Worm (Caenorhabditis elegans): ENCODE results near the gene irld-2.

irld-2 gene

DNA sequence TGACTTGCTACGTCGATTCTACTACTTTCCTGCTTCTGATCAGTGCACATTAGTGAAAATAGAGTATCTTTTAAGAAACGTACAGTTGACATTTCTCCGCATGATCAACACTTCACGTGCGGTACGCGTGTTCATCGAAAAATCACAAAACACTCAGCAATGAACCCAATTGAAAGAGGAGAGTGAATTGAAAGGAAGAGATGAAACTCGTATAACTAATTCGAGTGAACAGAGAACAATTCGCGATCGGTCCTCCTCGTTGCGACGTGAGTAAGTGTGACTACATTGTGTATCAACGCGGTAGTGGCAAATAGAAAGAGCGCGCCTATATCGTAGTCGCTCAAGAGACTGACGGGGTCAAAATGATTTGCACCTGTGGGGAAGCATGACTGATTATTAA is 41.3 kb downstream of the irld-2 start:
- TF ChIP-seq pes-1 (GFP tag; IDR thresholded peaks at IDR 0.05) (no peak), tbx-11 (GFP tag; IDR thresholded peaks at IDR 0.05) (no peak), F13C5.2 (tag; optimal IDR thresholded peaks at IDR 0.05) (no peak), tbx-37 (GFP tag; conservative IDR thresholded peaks at IDR 0.05) (no peak), ceh-13 (GFP tag; optimal IDR thresholded peaks at IDR 0.05) (no peak), B0310.2 (tag; optimal IDR thresholded peaks at IDR 0.05) (no peak), hnd-1 (tag; optimal IDR thresholded peaks at IDR 0.05) (no peak), scrt-1 (GFP tag; IDR thresholded peaks at IDR 0.05) (no peak), hmg-4 (GFP tag; optimal IDR thresholded peaks at IDR 0.05) (no peak), ceh-36 (tag; optimal IDR thresholded peaks at IDR 0.05) (no peak), sea-1 (GFP tag; conservative IDR thresholded peaks at IDR 0.05) (no peak), tra-4 (tag; optimal IDR thresholded peaks at IDR 0.05) (no peak), hmbx-1 (tag; optimal IDR thresholded peaks at IDR 0.05) (no peak), ets-7 (tag; optimal IDR thresholded peaks at IDR 0.05) (no peak), aly-1 (tag; optimal IDR thresholded peaks at IDR 0.05) (no peak), flt-1 (GFP tag; IDR thresholded peaks at IDR 0.05) (no peak), ama-1 (optimal IDR thresholded peaks at IDR 0.05) (no peak)

DNA sequence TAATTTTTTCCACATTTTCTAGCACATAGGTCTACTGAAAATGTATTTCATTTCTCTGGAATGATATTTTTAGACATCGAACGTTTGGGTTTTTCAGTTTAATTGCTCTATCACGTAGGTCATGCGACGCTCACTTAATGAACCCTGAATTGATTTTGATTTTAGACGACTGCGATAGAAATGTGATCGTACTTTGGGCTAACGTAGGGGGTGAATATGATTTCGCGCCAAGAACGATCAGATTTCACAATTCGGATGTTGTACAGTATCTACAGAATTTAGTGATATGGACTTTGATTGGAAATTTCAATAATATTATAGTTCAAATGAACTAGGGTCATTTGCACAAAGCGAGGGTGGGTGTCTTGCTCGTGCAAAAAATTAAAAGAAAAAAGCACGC is 42.7 kb downstream of the irld-2 start:
- TF ChIP-seq hnd-1 (tag; optimal IDR thresholded peaks at IDR 0.05) (no peak), F13C5.2 (tag; optimal IDR thresholded peaks at IDR 0.05) (no peak), ceh-13 (GFP tag; optimal IDR thresholded peaks at IDR 0.05) (no peak), ceh-36 (tag; optimal IDR thresholded peaks at IDR 0.05) (no peak), tbx-37 (GFP tag; conservative IDR thresholded peaks at IDR 0.05) (no peak), B0310.2 (tag; optimal IDR thresholded peaks at IDR 0.05) (no peak), scrt-1 (GFP tag; IDR thresholded peaks at IDR 0.05) (no peak), ets-7 (tag; optimal IDR thresholded peaks at IDR 0.05) (no peak), tra-4 (tag; optimal IDR thresholded peaks at IDR 0.05) (no peak), sea-1 (GFP tag; conservative IDR thresholded peaks at IDR 0.05) (no peak), hmbx-1 (tag; optimal IDR thresholded peaks at IDR 0.05) (no peak), hmg-4 (GFP tag; optimal IDR thresholded peaks at IDR 0.05) (no peak), aly-1 (tag; optimal IDR thresholded peaks at IDR 0.05) (no peak)

DNA sequence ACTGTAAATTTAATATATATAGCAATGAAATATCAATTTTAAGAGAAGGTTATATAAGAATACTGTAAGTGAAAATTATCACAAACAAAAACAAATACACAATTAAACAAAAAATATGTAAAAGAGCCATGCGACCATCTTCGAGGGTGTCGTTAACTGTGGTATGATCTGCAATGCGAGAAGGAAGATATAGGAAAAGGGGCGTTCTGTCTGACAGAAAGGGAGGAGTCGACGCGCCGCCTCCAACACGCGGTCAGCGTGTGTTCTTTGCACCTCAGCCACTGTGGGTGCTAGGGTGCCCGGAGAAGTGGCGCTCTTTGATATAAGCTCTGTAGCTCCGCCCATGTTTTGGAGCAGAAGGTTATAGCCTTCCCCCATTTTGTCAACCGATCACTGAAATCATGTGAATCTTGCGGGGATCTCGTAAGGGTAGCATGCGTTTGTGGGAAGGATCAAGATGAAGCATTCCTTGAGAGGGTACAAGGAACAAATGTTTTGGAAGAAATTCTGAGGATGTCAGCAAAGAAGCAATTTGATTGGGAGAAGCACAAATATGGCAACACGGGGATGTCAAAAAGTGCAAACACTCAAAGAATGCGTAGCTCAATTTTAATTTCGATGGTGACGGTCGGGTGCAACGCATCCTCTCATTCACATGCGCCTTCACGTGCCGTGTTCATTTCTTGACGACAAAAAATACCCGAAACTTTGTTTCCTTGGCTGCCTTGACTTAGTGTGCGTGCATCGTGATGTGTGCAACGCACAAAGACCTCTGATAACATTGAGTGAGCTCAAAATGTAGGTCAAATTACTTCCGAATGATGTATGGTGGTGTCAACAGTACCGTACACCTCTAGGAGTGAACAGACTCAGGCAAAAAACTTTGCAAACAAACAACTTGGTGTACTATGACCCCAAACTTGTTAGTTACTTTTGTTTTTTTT is 43.8 kb downstream of the irld-2 start, which contains the start of gene mxl-3:
Gene mxl-3, minus strand, starts transcription at position 1 of the 944 bp plus-strand sequence.
- TF ChIP-seq hmg-4 (GFP tag; optimal IDR thresholded peaks at IDR 0.05): no peak
- no peak for TF ChIP-seq hnd-1 (tag; optimal IDR thresholded peaks at IDR 0.05)
- no peak for TF ChIP-seq tbx-11 (GFP tag; IDR thresholded peaks at IDR 0.05)
- TF ChIP-seq ama-1 (optimal IDR thresholded peaks at IDR 0.05): no peak
- TF ChIP-seq ets-7 (tag; optimal IDR thresholded peaks at IDR 0.05): no peak

DNA sequence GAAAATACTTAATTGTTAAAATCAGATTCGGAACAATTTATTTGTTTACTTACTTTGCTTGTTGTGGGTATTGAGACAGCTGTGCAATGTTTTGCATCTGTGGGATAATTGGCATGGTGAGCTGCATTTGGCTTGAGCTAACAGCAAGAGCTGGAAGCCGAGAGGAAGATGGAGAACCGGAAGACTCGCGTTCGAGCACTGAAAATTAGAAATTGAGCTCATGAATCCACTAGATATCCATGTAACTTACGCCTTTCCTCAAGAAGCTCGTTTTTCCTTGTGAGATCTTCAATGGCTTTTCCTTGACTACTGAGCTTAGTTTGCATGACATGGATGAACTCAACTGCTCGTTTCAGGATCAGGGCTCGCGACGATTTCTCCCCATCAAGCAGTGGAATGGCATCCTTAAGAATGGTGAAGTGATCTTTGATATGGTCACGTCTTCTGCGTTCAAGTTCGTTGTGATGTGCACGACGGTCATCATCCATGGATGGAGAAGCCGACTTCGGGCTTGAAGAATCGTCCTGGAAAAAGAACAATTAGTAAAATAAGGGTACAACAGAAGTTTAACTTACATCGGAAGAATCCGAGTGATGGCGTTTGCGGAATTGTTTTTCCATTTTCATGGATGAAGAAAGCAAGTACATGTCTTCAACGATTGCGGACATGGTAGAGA is 44.6 kb downstream of the irld-2 start:
- no peak for TF ChIP-seq pes-1 (GFP tag; IDR thresholded peaks at IDR 0.05)
- TF ChIP-seq hmbx-1 (tag; optimal IDR thresholded peaks at IDR 0.05): no peak
- no peak for TF ChIP-seq F13C5.2 (tag; optimal IDR thresholded peaks at IDR 0.05)
- no peak for TF ChIP-seq tbx-11 (GFP tag; IDR thresholded peaks at IDR 0.05)
- no peak for TF ChIP-seq ceh-13 (GFP tag; optimal IDR thresholded peaks at IDR 0.05)
- TF ChIP-seq hmg-4 (GFP tag; optimal IDR thresholded peaks at IDR 0.05): no peak
- no peak for TF ChIP-seq tra-4 (tag; optimal IDR thresholded peaks at IDR 0.05)
- TF ChIP-seq scrt-1 (GFP tag; IDR thresholded peaks at IDR 0.05): no peak
- no peak for TF ChIP-seq sea-1 (GFP tag; conservative IDR thresholded peaks at IDR 0.05)
- no peak for TF ChIP-seq ama-1 (optimal IDR thresholded peaks at IDR 0.05)
- no peak for TF ChIP-seq flt-1 (GFP tag; IDR thresholded peaks at IDR 0.05)
- TF ChIP-seq hnd-1 (tag; optimal IDR thresholded peaks at IDR 0.05): no peak

DNA sequence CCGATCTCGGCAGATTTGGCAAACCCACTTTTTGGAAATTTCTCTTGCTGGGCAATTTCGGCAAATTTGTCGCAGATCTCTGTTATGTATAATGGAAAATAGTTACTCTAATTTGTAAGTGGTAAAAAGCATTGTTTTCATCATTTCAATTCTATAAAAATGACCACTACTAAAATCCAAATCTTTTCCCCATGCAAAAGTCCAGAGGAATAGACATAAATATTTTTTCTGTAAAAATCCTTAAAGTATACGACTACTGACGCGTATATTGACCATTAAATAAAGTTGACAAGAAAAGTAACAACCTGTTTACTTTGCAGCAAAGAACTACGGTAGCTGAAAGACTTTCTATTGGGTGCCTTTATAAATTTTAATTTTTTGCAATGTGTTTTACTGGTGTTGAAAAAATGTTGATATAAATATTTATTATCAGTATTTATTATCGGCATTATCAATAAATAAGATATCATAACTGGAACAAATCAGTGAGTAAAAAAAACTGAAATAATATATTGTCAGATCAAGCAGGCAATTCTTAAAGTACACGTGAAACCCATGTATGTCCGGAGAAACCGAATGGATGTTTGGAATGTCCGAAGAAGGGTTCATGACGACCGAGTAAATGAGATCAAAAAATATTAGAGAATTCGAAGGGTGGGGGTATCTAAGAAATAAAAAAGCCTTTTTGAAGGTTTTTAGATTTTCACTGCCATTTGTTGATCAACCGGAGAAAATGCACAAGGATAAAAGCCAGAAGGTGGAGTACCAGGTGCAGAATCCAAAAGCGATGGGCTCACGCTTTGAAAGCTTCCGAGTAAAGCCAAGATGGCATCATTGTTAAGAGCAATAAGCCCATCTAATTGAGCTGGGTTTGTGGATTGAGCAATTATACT is 45.4 kb downstream of the irld-2 start:
- TF ChIP-seq hmg-4 (GFP tag; optimal IDR thresholded peaks at IDR 0.05): no peak
- TF ChIP-seq ceh-13 (GFP tag; optimal IDR thresholded peaks at IDR 0.05): no peak
- TF ChIP-seq hnd-1 (tag; optimal IDR thresholded peaks at IDR 0.05): no peak
- TF ChIP-seq sea-1 (GFP tag; conservative IDR thresholded peaks at IDR 0.05): no peak
- TF ChIP-seq tbx-37 (GFP tag; conservative IDR thresholded peaks at IDR 0.05): no peak
- no peak for TF ChIP-seq B0310.2 (tag; optimal IDR thresholded peaks at IDR 0.05)
- TF ChIP-seq aly-1 (tag; optimal IDR thresholded peaks at IDR 0.05): no peak
- no peak for TF ChIP-seq ceh-36 (tag; optimal IDR thresholded peaks at IDR 0.05)
- TF ChIP-seq hmbx-1 (tag; optimal IDR thresholded peaks at IDR 0.05): no peak
- no peak for TF ChIP-seq tbx-11 (GFP tag; IDR thresholded peaks at IDR 0.05)
- TF ChIP-seq pes-1 (GFP tag; IDR thresholded peaks at IDR 0.05): no peak
- TF ChIP-seq tra-4 (tag; optimal IDR thresholded peaks at IDR 0.05): no peak
- no peak for TF ChIP-seq ama-1 (optimal IDR thresholded peaks at IDR 0.05)
- no peak for TF ChIP-seq F13C5.2 (tag; optimal IDR thresholded peaks at IDR 0.05)
- no peak for TF ChIP-seq scrt-1 (GFP tag; IDR thresholded peaks at IDR 0.05)
- TF ChIP-seq ets-7 (tag; optimal IDR thresholded peaks at IDR 0.05): no peak
- no peak for TF ChIP-seq flt-1 (GFP tag; IDR thresholded peaks at IDR 0.05)

DNA sequence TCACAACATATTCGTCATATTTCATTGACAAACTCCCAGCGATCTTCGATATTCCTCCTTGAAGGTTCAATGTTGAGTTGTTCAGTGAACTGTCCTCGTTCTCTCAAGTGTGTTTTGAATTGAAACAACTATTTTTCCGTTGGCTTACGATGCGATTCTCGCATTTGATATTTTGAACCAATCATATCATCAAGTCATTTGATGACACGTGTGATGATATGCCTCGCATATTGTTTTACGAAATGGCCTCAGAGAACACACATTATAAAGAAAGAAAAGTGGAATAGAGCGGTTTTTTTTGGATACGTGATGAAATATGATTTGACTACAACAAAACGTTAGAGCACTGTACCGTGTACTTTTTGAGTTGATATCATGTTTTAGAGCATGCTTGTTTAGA is 46.5 kb downstream of the irld-2 start:
- TF ChIP-seq pes-1 (GFP tag; IDR thresholded peaks at IDR 0.05) (no peak), flt-1 (GFP tag; IDR thresholded peaks at IDR 0.05) (no peak), B0310.2 (tag; optimal IDR thresholded peaks at IDR 0.05) (no peak), ceh-13 (GFP tag; optimal IDR thresholded peaks at IDR 0.05) (no peak), ets-7 (tag; optimal IDR thresholded peaks at IDR 0.05) (no peak), tra-4 (tag; optimal IDR thresholded peaks at IDR 0.05) (no peak), hmbx-1 (tag; optimal IDR thresholded peaks at IDR 0.05) (no peak), ama-1 (optimal IDR thresholded peaks at IDR 0.05) (no peak), hnd-1 (tag; optimal IDR thresholded peaks at IDR 0.05) (no peak), aly-1 (tag; optimal IDR thresholded peaks at IDR 0.05) (no peak), sea-1 (GFP tag; conservative IDR thresholded peaks at IDR 0.05) (no peak), tbx-37 (GFP tag; conservative IDR thresholded peaks at IDR 0.05) (no peak), hmg-4 (GFP tag; optimal IDR thresholded peaks at IDR 0.05) (no peak), scrt-1 (GFP tag; IDR thresholded peaks at IDR 0.05) (no peak), ceh-36 (tag; optimal IDR thresholded peaks at IDR 0.05) (no peak), F13C5.2 (tag; optimal IDR thresholded peaks at IDR 0.05) (no peak), tbx-11 (GFP tag; IDR thresholded peaks at IDR 0.05) (no peak)
